Worm (Caenorhabditis elegans) whole organism, late embryonic: ENCODE measurements around the gene T03G6.1.

Source experiments
- K02D7.2 ChIP-seq: sonication (generic microtip); optimal IDR thresholded peaks from 2 replicates; lab custom pipeline; 2017; ENCODE audit warnings: mild to moderate bottlenecking, missing genetic modification characterization, missing compliant biosample characterization
- Y22D7AL.16 ChIP-seq: sonication (generic microtip); optimal IDR thresholded peaks from 2 replicates; lab custom pipeline; 2016; ENCODE audit warnings: missing genetic modification characterization, missing compliant biosample characterization
- ceh-18 ChIP-seq: sonication (generic microtip); optimal IDR thresholded peaks from 2 replicates; lab custom pipeline; 2016; ENCODE audit warnings: missing genetic modification characterization, missing compliant biosample characterization

DNA sequence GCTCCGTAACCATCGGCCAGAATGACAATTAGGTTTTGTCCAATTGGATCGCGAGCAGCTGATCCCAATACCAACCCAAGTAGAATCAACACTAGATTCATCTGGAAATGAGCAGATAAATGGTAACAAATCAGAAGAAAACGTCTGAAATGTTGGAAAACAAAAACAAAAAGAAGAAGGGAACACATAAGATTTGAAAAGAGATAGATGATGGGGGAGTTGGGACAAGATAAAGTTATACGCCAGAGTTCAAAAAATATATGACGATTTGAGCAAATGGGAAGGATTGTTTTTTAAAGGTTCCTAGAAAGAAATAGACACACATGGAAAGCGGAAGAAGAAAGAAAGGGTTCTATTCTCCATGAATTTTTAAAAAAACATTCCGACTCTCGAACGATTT, 7.6 kb downstream of the T03G6.1 start, which contains the start of gene T03G6.3:
- TF ChIP-seq K02D7.2: no peak
- no peak for TF ChIP-seq Y22D7AL.16 (tag; lab: Kevin White, UChicago)
- TF ChIP-seq ceh-18: no peak
